Worm (Caenorhabditis elegans): ENCODE data around the gene srd-9.

ce11 chrV:5322815-5323214 lies 28.8 kb upstream of the srd-9 start:
- TF ChIP-seq unc-62 (GFP tag; optimal IDR thresholded peaks at IDR 0.05) (no peak), madf-3 (GFP tag; IDR thresholded peaks at IDR 0.05) (no peak), him-1 (tag; optimal IDR thresholded peaks at IDR 0.05) (no peak), egl-44 (GFP tag; IDR thresholded peaks at IDR 0.05) (no peak), F52B5.7 (tag; optimal IDR thresholded peaks at IDR 0.05) (no peak), nhr-27 (tag; optimal IDR thresholded peaks at IDR 0.05) (no peak), attf-3 (GFP tag; conservative IDR thresholded peaks at IDR 0.05) (no peak), dox-1 (GFP tag; IDR thresholded peaks at IDR 0.05) (no peak), D2030.7 (GFP tag; IDR thresholded peaks at IDR 0.05) (no peak), snpc-4 (GFP tag; optimal IDR thresholded peaks at IDR 0.05) (no peak), snpc-4 (tag; optimal IDR thresholded peaks at IDR 0.05) (no peak), rec-8 (tag; optimal IDR thresholded peaks at IDR 0.05) (no peak), aptf-3 (GFP tag; IDR thresholded peaks at IDR 0.05) (no peak), lsl-1 (GFP tag; optimal IDR thresholded peaks at IDR 0.05) (no peak)

Measured in whole organism, young adult.